Fruit fly (Drosophila melanogaster) whole organism, embryonic: ENCODE results near the gene CG7724.

ENCODE experiments used
- Awh ChIP-seq: fragments of 200-800 bp; sonication (Bioruptor generic); IDR thresholded peaks from 2 replicates; pipeline ENCODE4, ENCODE4 v1.3.6; 2022; ENCODE audit warnings: missing biosample characterization, missing genetic modification characterization
- B-H1 ChIP-seq: fragments of 200-800 bp; sonication (Bioruptor generic); IDR thresholded peaks from 3 replicates; pipeline ENCODE4 v1.3.6; 2022; ENCODE audit warnings: missing biosample characterization, missing genetic modification characterization
- Bgb ChIP-seq: fragments of 200-800 bp; sonication (Bioruptor generic); IDR thresholded peaks from 2 replicates; pipeline ENCODE4 v1.3.6; 2022; ENCODE audit warnings: missing biosample characterization, missing genetic modification characterization; ENCODE audit not compliant: partially characterized antibody
- CG11398 ChIP-seq: fragments of 200-800 bp; sonication (Bioruptor generic); optimal IDR thresholded peaks from 2 replicates; lab custom pipeline; 2016; ENCODE audit warnings: missing biosample characterization, missing genetic modification characterization
- CG14050 ChIP-seq: fragments of 200-800 bp; sonication (Bioruptor generic); IDR thresholded peaks from 3 replicates; pipeline ENCODE4 v1.3.6; 2022; ENCODE audit warnings: missing biosample characterization, missing genetic modification characterization
- CG14441 ChIP-seq: fragments of 200-800 bp; sonication (Bioruptor generic); IDR thresholded peaks from 2 replicates; pipeline ENCODE4 v1.3.6; 2022; ENCODE audit warnings: missing biosample characterization, missing genetic modification characterization
- CG1603 ChIP-seq: fragments of 200-800 bp; sonication (Bioruptor generic); optimal IDR thresholded peaks from 2 replicates; lab custom pipeline; 2019; ENCODE audit warnings: missing biosample characterization, mild to moderate bottlenecking, missing genetic modification characterization, moderate library complexity
- CG16863 ChIP-seq: fragments of 200-800 bp; sonication (Bioruptor generic); optimal IDR thresholded peaks from 3 replicates; lab custom pipeline; 2016; ENCODE audit warnings: missing biosample characterization, missing genetic modification characterization
- CG17359 ChIP-seq: fragments of 200-800 bp; sonication (Bioruptor generic); optimal IDR thresholded peaks from 3 replicates; lab custom pipeline; 2018; ENCODE audit warnings: missing biosample characterization, mild to moderate bottlenecking, missing genetic modification characterization, moderate library complexity
- CG2120 ChIP-seq: fragments of 200-800 bp; sonication (Bioruptor generic); optimal IDR thresholded peaks from 3 replicates; lab custom pipeline; 2016; ENCODE audit warnings: missing biosample characterization, missing genetic modification characterization
- CG2129 ChIP-seq: fragments of 200-800 bp; sonication (Bioruptor generic); IDR thresholded peaks from 2 replicates; pipeline ENCODE4 v1.3.6; 2022; ENCODE audit warnings: missing biosample characterization, missing genetic modification characterization; ENCODE audit not compliant: partially characterized antibody
- CG34376 ChIP-seq: fragments of 200-800 bp; sonication (Bioruptor generic); optimal IDR thresholded peaks from 2 replicates; lab custom pipeline; 2018; ENCODE audit warnings: missing biosample characterization, mild to moderate bottlenecking, missing genetic modification characterization
- CG4404 ChIP-seq: fragments of 200-800 bp; sonication (Bioruptor generic); IDR thresholded peaks from 2 replicates; pipeline ENCODE4 v1.3.6; 2022; ENCODE audit warnings: missing biosample characterization, missing genetic modification characterization
- CG4617 ChIP-seq: fragments of 200-800 bp; sonication (Bioruptor generic); optimal IDR thresholded peaks from 3 replicates; lab custom pipeline; 2016; ENCODE audit warnings: missing biosample characterization, missing genetic modification characterization, borderline replicate concordance
- CG7556 ChIP-seq: fragments of 200-800 bp; sonication (Bioruptor generic); optimal IDR thresholded peaks from 2 replicates; lab custom pipeline; 2017; ENCODE audit warnings: missing biosample characterization, mild to moderate bottlenecking, missing genetic modification characterization
- Dfd ChIP-seq, 2 experiments: fragments of >200 bp; optimal IDR thresholded peaks; 2 replicates each; lab custom pipeline; 2017; ENCODE audit warnings: missing biosample characterization in 2 of 2, missing genetic modification characterization in 2 of 2
- Dll ChIP-seq: fragments of 200-800 bp; sonication (Bioruptor generic); IDR thresholded peaks from 4 replicates; pipeline ENCODE4 v1.3.6; 2022; ENCODE audit warnings: missing biosample characterization, missing genetic modification characterization; ENCODE audit not compliant: partially characterized antibody
- HLH4C ChIP-seq: fragments of 200-800 bp; sonication (Bioruptor generic); IDR thresholded peaks from 3 replicates; pipeline ENCODE4 v1.3.6; 2022; ENCODE audit warnings: missing biosample characterization, missing genetic modification characterization; ENCODE audit not compliant: partially characterized antibody
- HLHmδ ChIP-seq: fragments of 200-800 bp; sonication (Bioruptor generic); optimal IDR thresholded peaks from 2 replicates; lab custom pipeline; 2018; ENCODE audit warnings: missing biosample characterization, mild to moderate bottlenecking, missing genetic modification characterization, moderate library complexity
- Lpt ChIP-seq: fragments of >200 bp; optimal IDR thresholded peaks from 2 replicates; lab custom pipeline; 2018; ENCODE audit warnings: missing biosample characterization, missing genetic modification characterization
- MBD-R2 ChIP-seq: fragments of 200-800 bp; sonication (Bioruptor generic); IDR thresholded peaks from 2 replicates; pipeline ENCODE4 v1.3.6; 2022; ENCODE audit warnings: missing biosample characterization, missing genetic modification characterization
- MESR4 ChIP-seq: fragments of 200-800 bp; sonication (Bioruptor generic); optimal IDR thresholded peaks from 2 replicates; lab custom pipeline; 2018; ENCODE audit warnings: missing biosample characterization, mild to moderate bottlenecking, missing genetic modification characterization, moderate library complexity
- Opbp ChIP-seq: fragments of 200-800 bp; sonication (Bioruptor generic); IDR thresholded peaks from 3 replicates; pipeline ENCODE4 v1.3.6; 2022; ENCODE audit warnings: missing biosample characterization, missing genetic modification characterization; ENCODE audit not compliant: partially characterized antibody
- Sox100B ChIP-seq: fragments of 200-800 bp; sonication (Bioruptor generic); optimal IDR thresholded peaks from 3 replicates; lab custom pipeline; 2018; ENCODE audit warnings: missing biosample characterization, mild to moderate bottlenecking, missing genetic modification characterization
- Taf1 ChIP-seq: fragments of 200-800 bp; sonication (Bioruptor generic); IDR thresholded peaks from 2 replicates; pipeline ENCODE4 v1.3.6; 2022; ENCODE audit warnings: missing biosample characterization, missing genetic modification characterization
- Trl ChIP-seq, 3 experiments: fragments of >200 bp in 2 of 3; fragments of 200-800 bp in 1 of 3; sonication (Bioruptor generic) in 1 of 3; optimal IDR thresholded peaks; 2 replicates in 1 of 3; 3 replicates in 2 of 3; lab custom pipeline; 2016 to 2017; ENCODE audit warnings: missing biosample characterization in 1 of 3, missing genetic modification characterization in 1 of 3
- amos ChIP-seq: fragments of 200-800 bp; sonication (Bioruptor generic); IDR thresholded peaks from 2 replicates; pipeline ENCODE4 v1.3.6; 2022; ENCODE audit warnings: missing biosample characterization, missing genetic modification characterization; ENCODE audit not compliant: partially characterized antibody
- bab2 ChIP-seq: fragments of 200-800 bp; sonication (Bioruptor generic); optimal IDR thresholded peaks from 2 replicates; lab custom pipeline; 2016; ENCODE audit warnings: missing biosample characterization, missing genetic modification characterization
- bcd ChIP-seq: fragments of 200-800 bp; sonication (Bioruptor generic); optimal IDR thresholded peaks from 2 replicates; lab custom pipeline; 2017; ENCODE audit warnings: missing biosample characterization, mild to moderate bottlenecking, missing genetic modification characterization
- ci ChIP-seq: fragments of 200-800 bp; sonication (Bioruptor generic); IDR thresholded peaks from 3 replicates; pipeline ENCODE4 v1.3.6; 2022; ENCODE audit warnings: missing biosample characterization, missing genetic modification characterization
- crc ChIP-seq: fragments of 200-800 bp; sonication (Bioruptor generic); optimal IDR thresholded peaks from 2 replicates; lab custom pipeline; 2016; ENCODE audit warnings: missing biosample characterization, missing genetic modification characterization
- croc ChIP-seq: fragments of 200-800 bp; sonication (Bioruptor generic); conservative IDR thresholded peaks from 3 replicates; pipeline ENCODE4 v1.3.6; 2022; ENCODE audit warnings: missing biosample characterization, missing genetic modification characterization
- emc ChIP-seq: fragments of 200-800 bp; sonication (Bioruptor generic); optimal IDR thresholded peaks from 2 replicates; lab custom pipeline; 2016; ENCODE audit warnings: missing biosample characterization, missing genetic modification characterization
- eyg ChIP-seq: fragments of 200-800 bp; sonication (Bioruptor generic); optimal IDR thresholded peaks from 3 replicates; lab custom pipeline; 2016; ENCODE audit warnings: missing biosample characterization, missing genetic modification characterization
- fd64A ChIP-seq: fragments of 200-800 bp; sonication (Bioruptor generic); optimal IDR thresholded peaks from 3 replicates; lab custom pipeline; 2018; ENCODE audit warnings: missing biosample characterization, mild to moderate bottlenecking, missing genetic modification characterization
- fd96Cb ChIP-seq: fragments of 200-800 bp; sonication (Bioruptor generic); optimal IDR thresholded peaks from 2 replicates; lab custom pipeline; 2018; ENCODE audit warnings: missing biosample characterization, mild to moderate bottlenecking, missing genetic modification characterization, moderate library complexity
- hbn ChIP-seq: fragments of 200-800 bp; sonication (Bioruptor generic); IDR thresholded peaks from 2 replicates; pipeline ENCODE4 v1.3.6; 2022; ENCODE audit warnings: missing biosample characterization, missing genetic modification characterization; ENCODE audit not compliant: partially characterized antibody
- kay ChIP-seq: fragments of 200-800 bp; sonication (Bioruptor generic); optimal IDR thresholded peaks from 2 replicates; lab custom pipeline; 2016; ENCODE audit warnings: missing biosample characterization, missing genetic modification characterization
- klu ChIP-seq: fragments of 200-800 bp; sonication (Bioruptor generic); IDR thresholded peaks from 2 replicates; pipeline ENCODE4 v1.3.6; 2022; ENCODE audit warnings: missing biosample characterization, missing genetic modification characterization
- prd ChIP-seq, 3 experiments: fragments of >200 bp in 2 of 3; fragments of 200-800 bp in 1 of 3; sonication (Bioruptor generic) in 1 of 3; optimal IDR thresholded peaks in 2 of 3; IDR thresholded peaks in 1 of 3; 2 replicates in 2 of 3; 3 replicates in 1 of 3; pipeline versions ENCODE4 v1.3.6 to Lab custom; 2017 to 2022; ENCODE audit warnings: missing biosample characterization in 1 of 3, missing genetic modification characterization in 1 of 3
- sim ChIP-seq: fragments of 200-800 bp; sonication (Bioruptor generic); IDR thresholded peaks from 2 replicates; pipeline ENCODE4 v1.3.6; 2022; ENCODE audit warnings: missing biosample characterization, missing genetic modification characterization
- sisA ChIP-seq: fragments of 200-800 bp; sonication (Bioruptor generic); IDR thresholded peaks from 2 replicates; pipeline ENCODE4 v1.3.6; 2022; ENCODE audit warnings: missing biosample characterization, missing genetic modification characterization
- slp2 ChIP-seq: fragments of 200-800 bp; sonication (Bioruptor generic); optimal IDR thresholded peaks from 2 replicates; lab custom pipeline; 2016; ENCODE audit warnings: missing biosample characterization, missing genetic modification characterization
- stc ChIP-seq: fragments of 200-800 bp; sonication (Bioruptor generic); IDR thresholded peaks from 2 replicates; pipeline ENCODE4 v1.3.6; 2022; ENCODE audit warnings: missing biosample characterization, missing genetic modification characterization
- unc-4 ChIP-seq: fragments of 200-800 bp; sonication (Bioruptor generic); IDR thresholded peaks from 2 replicates; pipeline ENCODE4 v1.3.6; 2022; ENCODE audit warnings: missing biosample characterization, missing genetic modification characterization; ENCODE audit not compliant: partially characterized antibody
- wor ChIP-seq: fragments of 200-800 bp; sonication (Bioruptor generic); IDR thresholded peaks from 2 replicates; pipeline ENCODE4 v1.3.6; 2022; ENCODE audit warnings: missing biosample characterization, missing genetic modification characterization
- zen2 ChIP-seq: fragments of 200-800 bp; sonication (Bioruptor generic); IDR thresholded peaks from 3 replicates; pipeline ENCODE4 v1.3.6; 2022; ENCODE audit warnings: missing biosample characterization, missing genetic modification characterization; ENCODE audit not compliant: partially characterized antibody

The CG7724 gene

DNA sequence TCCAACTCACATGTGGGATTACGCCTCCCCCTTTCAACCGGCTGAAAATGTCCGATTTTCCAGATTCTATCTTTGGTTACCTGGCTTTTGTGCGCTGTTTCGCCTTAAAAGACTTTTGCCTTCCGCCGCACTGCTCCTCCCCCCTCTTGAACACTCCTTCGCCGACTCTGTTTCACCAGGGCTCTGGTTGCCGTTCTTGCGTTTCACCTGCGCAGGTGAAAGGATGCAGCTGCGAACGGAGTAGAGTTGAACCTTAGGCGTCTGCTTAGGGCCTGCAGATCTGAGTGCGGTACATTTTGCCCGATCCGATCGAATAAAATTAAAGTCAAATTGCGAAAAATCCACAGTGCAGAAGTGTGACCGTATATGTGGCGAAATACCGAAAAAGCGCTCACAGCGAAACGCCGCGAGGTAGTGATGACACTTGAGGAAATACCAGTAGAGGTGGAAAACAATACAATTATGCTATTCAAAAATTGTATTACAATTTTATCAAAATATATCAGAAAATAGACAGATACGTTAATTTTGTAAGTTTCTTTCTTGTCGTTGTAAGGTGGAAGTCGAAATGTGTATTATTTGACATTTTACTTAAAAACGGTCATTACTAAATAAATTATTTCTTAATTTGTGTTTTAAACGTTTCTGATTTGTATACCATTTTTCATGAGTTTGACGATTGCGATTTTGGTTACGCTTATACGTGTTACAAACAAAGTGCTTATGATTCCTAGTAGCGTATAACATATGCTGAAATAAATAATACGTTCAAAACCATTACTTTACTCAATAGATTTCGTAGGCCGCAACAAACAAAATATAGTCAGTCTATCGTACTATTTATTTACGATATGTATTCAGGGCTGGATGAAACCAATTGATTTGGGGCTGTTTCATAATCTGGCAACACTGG is 39.5 kb upstream of the CG7724 start, which contains the start of the genes CG6664 and CG7728 (continued):
- TF ChIP-seq sisA (GFP tag; lab: Robert Waterston, UW) (peak; percentile 60), HLHmδ (GFP tag; lab: Kevin White, UChicago) (no peak), fd96Cb (peak; percentile 20), CG2120 (GFP tag; lab: Kevin White, UChicago) (peak; percentile 76), MBD-R2 (GFP tag; lab: Robert Waterston, UW) (peak; percentile 79), hbn (0 out of 2 replicates have a peak, but pooled peaks have one; percentile 35), eyg (GFP tag; lab: Kevin White, UChicago) (peak; percentile 7), bab2 (GFP tag; lab: Kevin White, UChicago) (peak; percentile 38), CG7556 (GFP tag; lab: Kevin White, UChicago) (peak; percentile 55), zen2 (GFP tag; lab: Robert Waterston, UW) (no peak), Awh (GFP tag; lab: Robert Waterston, UW) (no peak), CG34376 (GFP tag; lab: Kevin White, UChicago) (peak; percentile 39), CG17359 (tag; lab: Kevin White, UChicago) (no peak), wor (GFP tag; lab: Robert Waterston, UW) (0 out of 2 replicates have a peak, but pooled peaks have one; percentile 28), CG14441 (GFP tag; lab: Robert Waterston, UW) (peak; percentile 51), CG2129 (GFP tag; lab: Robert Waterston, UW) (no peak; the same call in 1 of the 2 replicates), Lpt (GFP tag; lab: Kevin White, UChicago) (no peak), kay (no peak), slp2 (peak; percentile 18), B-H1 (0 out of 3 replicates have a peak, but pooled peaks have one; percentile 13), Taf1 (GFP tag; lab: Robert Waterston, UW) (no peak; the same call in 1 of the 2 replicates), emc (GFP tag; lab: Kevin White, UChicago) (peak; percentile 8), prd (optimal IDR thresholded peaks at IDR 0.05; lab: Kevin White, UChicago) (no peak), prd (GFP tag; IDR thresholded peaks at IDR 0.05; lab: Robert Waterston, UW) (peak; percentile 62; the same call in 2 of the 3 replicates), CG14050 (GFP tag; lab: Robert Waterston, UW) (0 out of 3 replicates have a peak, but pooled peaks have one; percentile 11), CG11398 (GFP tag; lab: Kevin White, UChicago) (no peak), bcd (GFP tag; lab: Kevin White, UChicago) (peak; percentile 50), sim (GFP tag; lab: Robert Waterston, UW) (no peak), croc (GFP tag; lab: Robert Waterston, UW) (no peak), CG4617 (GFP tag; lab: Kevin White, UChicago) (peak; percentile 87)
- TF ChIP-seq, all 482 proteins: peak for 235

DNA sequence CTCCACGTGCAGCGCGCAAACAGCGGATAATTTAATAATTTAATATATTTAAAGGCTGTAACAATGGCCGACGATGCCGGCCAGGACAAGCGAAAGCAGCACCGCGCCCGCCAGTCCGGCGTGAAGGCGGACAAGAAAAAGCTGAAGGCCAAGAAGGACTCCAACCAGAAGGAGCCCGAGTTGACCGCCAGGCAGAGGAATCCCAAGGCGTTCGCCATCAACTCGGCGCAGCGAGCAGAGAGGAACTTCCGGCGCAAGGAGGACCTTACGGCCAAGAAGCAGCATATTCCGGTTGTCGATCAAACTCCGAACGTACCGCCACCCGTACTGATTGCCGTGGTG is 38.9 kb upstream of the CG7724 start:
- TF ChIP-seq Opbp (GFP tag; lab: Robert Waterston, UW) (peak; percentile 61; the same call in 1 of the 3 replicates), MESR4 (GFP tag; lab: Kevin White, UChicago) (peak; percentile 52), MBD-R2 (GFP tag; lab: Robert Waterston, UW) (peak; percentile 53), Dll (0 out of 4 replicates have a peak, but pooled peaks have one; percentile 1), ci (GFP tag; lab: Robert Waterston, UW) (peak; percentile 1; the same call in 1 of the 3 replicates), unc-4 (GFP tag; lab: Robert Waterston, UW) (peak; percentile 9; the same call in 1 of the 2 replicates), fd64A (GFP tag; lab: Kevin White, UChicago) (no peak), Bgb (GFP tag; lab: Robert Waterston, UW) (peak; percentile 4; the same call in 1 of the 2 replicates), Dfd (GFP tag; optimal IDR thresholded peaks at IDR 0.05; lab: Kevin White, UChicago) (no peak), Trl (optimal IDR thresholded peaks at IDR 0.05; lab: Kevin White, UChicago) (no peak), Trl (GFP tag; optimal IDR thresholded peaks at IDR 0.05; lab: Kevin White, UChicago) (no peak), Sox100B (GFP tag; lab: Kevin White, UChicago) (no peak), crc (no peak), CG1603 (tag; lab: Kevin White, UChicago) (no peak), klu (GFP tag; lab: Robert Waterston, UW) (no peak), CG16863 (no peak), CG4404 (GFP tag; lab: Robert Waterston, UW) (no peak), stc (no peak), amos (GFP tag; lab: Robert Waterston, UW) (no peak), HLH4C (GFP tag; lab: Robert Waterston, UW) (0 out of 3 replicates have a peak, but pooled peaks have one; percentile 3)
